Fruit fly (Drosophila melanogaster) whole organism, wandering third instar larva: Measurements from ENCODE around the gene CG16736.

ENCODE experiments used
- Dfd ChIP-seq: fragments of >200 bp; optimal IDR thresholded peaks from 2 replicates; lab custom pipeline; 2017; ENCODE audit warnings: missing biosample characterization, missing genetic modification characterization
- GATAd ChIP-seq: sonication (Bioruptor generic); optimal IDR thresholded peaks from 2 replicates; lab custom pipeline; 2016; ENCODE audit warnings: missing biosample characterization, missing genetic modification characterization
- br ChIP-seq: fragments of 200-800 bp; sonication (Bioruptor generic); optimal IDR thresholded peaks from 2 replicates; lab custom pipeline; 2016; ENCODE audit warnings: missing biosample characterization, missing genetic modification characterization
- sv ChIP-seq: fragments of 200-800 bp; sonication (Bioruptor generic); optimal IDR thresholded peaks from 3 replicates; lab custom pipeline; 2016; ENCODE audit warnings: missing biosample characterization, missing genetic modification characterization

- TF ChIP-seq GATAd (GFP tag; lab: Kevin White, UChicago): no peak
- no peak for TF ChIP-seq Dfd (GFP tag; lab: Kevin White, UChicago)
- no peak for TF ChIP-seq sv
- no peak for TF ChIP-seq br
Measured at dm6 chr3R:9249736-9250044, 7.8 kb downstream of the CG16736 start.
